Worm (Caenorhabditis elegans): ENCODE measurements around the gene C41H7.2.

DNA sequence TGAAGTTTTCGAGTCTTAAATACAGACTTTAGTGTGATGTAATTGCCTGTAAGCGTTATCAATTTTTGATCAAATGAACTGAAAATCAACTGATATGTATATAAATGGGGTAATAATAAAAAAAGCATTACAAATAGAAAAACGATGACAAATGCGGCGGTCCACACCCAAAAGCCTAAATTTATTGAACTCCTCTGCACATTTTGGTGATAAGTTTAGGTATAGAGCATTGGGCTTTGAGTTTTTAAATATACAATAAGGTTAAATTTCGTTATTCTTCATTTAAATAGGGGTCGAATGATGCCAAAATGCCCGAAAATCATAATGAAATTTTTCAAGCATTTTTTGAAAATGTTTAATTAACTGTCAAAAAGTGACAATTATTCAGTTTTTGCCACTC is 5.2 kb downstream of the C41H7.2 start, which contains the start of gene clec-3:
- TF ChIP-seq him-1 (tag; optimal IDR thresholded peaks at IDR 0.05), result no peak
- no peak for TF ChIP-seq dao-5 (tag; optimal IDR thresholded peaks at IDR 0.05)

Data from whole organism, L4/young adult.